Fruit fly (Drosophila melanogaster): ENCODE measurements around the gene Vps60.

DNA sequence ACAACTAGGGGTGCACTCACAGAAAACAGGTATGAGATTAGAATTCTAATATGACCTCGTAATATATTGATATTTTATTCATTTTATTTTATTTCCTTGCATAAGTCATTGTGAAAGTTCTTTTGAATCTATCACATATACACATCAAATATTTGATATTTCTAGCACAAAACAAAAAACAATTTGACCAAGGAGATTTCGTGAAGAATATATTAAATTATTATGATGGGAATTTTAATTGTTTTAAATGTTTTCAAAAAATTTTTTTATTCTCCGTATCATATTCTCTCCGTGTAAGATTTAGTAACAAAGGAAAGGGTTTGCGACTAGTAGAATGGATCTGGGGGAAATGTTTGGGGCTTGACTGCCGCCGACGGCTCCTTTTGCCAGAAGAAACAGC, 43.0 kb downstream of the Vps60 start:
- peak; percentile 66 for TF ChIP-seq CG32121 (GFP tag; IDR thresholded peaks at IDR 0.05)
- peak; percentile 66 for TF ChIP-seq Ets98B (GFP tag; IDR thresholded peaks at IDR 0.05)
- TF ChIP-seq rn (GFP tag; IDR thresholded peaks at IDR 0.05): no peak; the same call in 1 of the 2 replicates
- peak; percentile 99 for TF ChIP-seq CG17806 (tag; optimal IDR thresholded peaks at IDR 0.05)
- peak; percentile 86 for TF ChIP-seq Pif1A (GFP tag; optimal IDR thresholded peaks at IDR 0.05)
- TF ChIP-seq CG15710 (tag; optimal IDR thresholded peaks at IDR 0.05): peak; percentile 98
- TF ChIP-seq fd96Ca (GFP tag; IDR thresholded peaks at IDR 0.05): no peak
- TF ChIP-seq CG14655 (GFP tag; optimal IDR thresholded peaks at IDR 0.05): peak; percentile 91
- TF ChIP-seq CG13204 (GFP tag; optimal IDR thresholded peaks at IDR 0.05): peak; percentile 34
- TF ChIP-seq CG8159 (tag; optimal IDR thresholded peaks at IDR 0.05): peak; percentile 99
- peak; percentile 44 for TF ChIP-seq EcR (GFP tag; optimal IDR thresholded peaks at IDR 0.05)
- TF ChIP-seq CG10348 (GFP tag; IDR thresholded peaks at IDR 0.05): no peak
